Fruit fly (Drosophila melanogaster) whole organism, prepupa: ENCODE results near the gene CG2003.

Experiments
- CG4318 ChIP-seq: fragments of 200-800 bp; sonication (Bioruptor generic); optimal IDR thresholded peaks from 3 replicates; lab custom pipeline; 2017; ENCODE audit warnings: missing biosample characterization, mild to moderate bottlenecking, missing genetic modification characterization
- CG6854 ChIP-seq: fragments of 200-800 bp; sonication (Bioruptor generic); optimal IDR thresholded peaks from 2 replicates; lab custom pipeline; 2017; ENCODE audit warnings: missing biosample characterization, mild to moderate bottlenecking, missing genetic modification characterization
- Gug ChIP-seq: fragments of 200-800 bp; sonication (Bioruptor generic); IDR thresholded peaks from 2 replicates; pipeline ENCODE4 v1.3.6; 2022; ENCODE audit warnings: missing biosample characterization, missing genetic modification characterization
- Sox15 ChIP-seq: fragments of 200-800 bp; sonication (Bioruptor generic); optimal IDR thresholded peaks from 3 replicates; lab custom pipeline; 2016; ENCODE audit warnings: missing biosample characterization, missing genetic modification characterization
- cyc ChIP-seq: fragments of 200-800 bp; sonication (Bioruptor generic); optimal IDR thresholded peaks from 3 replicates; lab custom pipeline; 2016; ENCODE audit warnings: missing biosample characterization, missing genetic modification characterization
- dac ChIP-seq: fragments of 200-800 bp; sonication (Bioruptor generic); optimal IDR thresholded peaks from 2 replicates; lab custom pipeline; 2017; ENCODE audit warnings: missing biosample characterization, mild to moderate bottlenecking, missing genetic modification characterization

dm6 chr3R:31973155-31973554 lies 4.8 kb upstream of the CG2003 start:
- TF ChIP-seq CG6854 (GFP tag; lab: Kevin White, UChicago) (no peak), Gug (GFP tag; lab: Robert Waterston, UW) (no peak), CG4318 (no peak), cyc (no peak), dac (no peak), Sox15 (GFP tag; lab: Kevin White, UChicago) (no peak)
